Worm (Caenorhabditis elegans) whole organism, L4 larva: ENCODE data around the gene T28A8.5.

Experiments used
- F10B5.3 ChIP-seq: sonication (generic microtip); optimal IDR thresholded peaks from 2 replicates; lab custom pipeline; 2016; ENCODE audit warnings: mild to moderate bottlenecking, missing genetic modification characterization, missing compliant biosample characterization
- F26F4.8 ChIP-seq: fragments of 200-800 bp; sonication (Bioruptor generic); conservative IDR thresholded peaks from 2 replicates; pipeline ENCODE4 v1.3.6; 2022; ENCODE audit warnings: missing genetic modification characterization, missing compliant biosample characterization
- F44E2.7 ChIP-seq: fragments of 200-800 bp; sonication (Bioruptor generic); IDR thresholded peaks from 2 replicates; pipeline ENCODE4 v2.1.2; 2022; ENCODE audit warnings: missing genetic modification characterization, missing compliant biosample characterization
- T20F7.1 ChIP-seq: fragments of 200-800 bp; sonication (Bioruptor generic); optimal IDR thresholded peaks from 2 replicates; lab custom pipeline; 2018; ENCODE audit warnings: mild to moderate bottlenecking, missing genetic modification characterization, missing compliant biosample characterization
- Y48G9A.11 ChIP-seq: fragments of 200-800 bp; sonication (Bioruptor generic); IDR thresholded peaks from 2 replicates; pipeline ENCODE4 v1.3.6; 2022; ENCODE audit warnings: missing genetic modification reagents, missing genetic modification characterization, missing compliant biosample characterization
- Y5F2A.4 ChIP-seq: fragments of 200-800 bp; sonication (Bioruptor generic); optimal IDR thresholded peaks from 2 replicates; lab custom pipeline; 2018; ENCODE audit warnings: mild to moderate bottlenecking, missing genetic modification characterization, missing compliant biosample characterization
- aha-1 ChIP-seq: fragments of 150-350 bp; peaks from one replicate; lab custom pipeline; 2014; ENCODE audit warnings: missing biosample characterization, missing genetic modification characterization
- ceh-28 ChIP-seq: fragments of 150-350 bp; optimal IDR thresholded peaks from 2 replicates; lab custom pipeline; 2014; ENCODE audit warnings: missing biosample characterization, missing genetic modification reagents, missing genetic modification characterization
- ceh-44 ChIP-seq: fragments of 200-800 bp; sonication (Bioruptor generic); IDR thresholded peaks from 2 replicates; pipeline ENCODE4 v1.3.6; 2022; ENCODE audit warnings: missing genetic modification reagents, missing genetic modification characterization, missing compliant biosample characterization
- ceh-62 ChIP-seq: sonication (generic microtip); optimal IDR thresholded peaks from 2 replicates; lab custom pipeline; 2017; ENCODE audit warnings: missing biosample characterization, missing genetic modification characterization
- dmd-6 ChIP-seq: fragments of 200-800 bp; sonication (Bioruptor generic); IDR thresholded peaks from 2 replicates; pipeline ENCODE4 v1.3.6; 2022; ENCODE audit warnings: missing genetic modification reagents, missing genetic modification characterization, missing compliant biosample characterization
- egl-43 ChIP-seq: fragments of 200-800 bp; sonication (Bioruptor generic); IDR thresholded peaks from 2 replicates; pipeline ENCODE4 v1.3.6; 2022; ENCODE audit warnings: missing genetic modification reagents, missing genetic modification characterization, missing compliant biosample characterization
- fkh-10 ChIP-seq: fragments of 150-350 bp; optimal IDR thresholded peaks from 2 replicates; lab custom pipeline; 2014; ENCODE audit warnings: missing biosample characterization, missing genetic modification reagents, missing genetic modification characterization
- hif-1 ChIP-seq, 2 experiments: sonication (generic microtip); optimal IDR thresholded peaks; 2 replicates each; lab custom pipeline; 2016 to 2017; ENCODE audit warnings: missing compliant biosample characterization in 2 of 2, missing genetic modification characterization in 2 of 2, missing genetic modification reagents in 2 of 2, missing genotype in 2 of 2, mild to moderate bottlenecking in 1 of 2
- hmg-1.1 ChIP-seq: fragments of 200-800 bp; sonication (Bioruptor generic); IDR thresholded peaks from 2 replicates; pipeline ENCODE4 v1.3.6; 2022; ENCODE audit warnings: missing genetic modification reagents, missing genetic modification characterization, missing compliant biosample characterization
- lin-15B ChIP-seq: fragments of 150-350 bp; sonication (generic microtip); optimal IDR thresholded peaks from 3 replicates; lab custom pipeline; 2014; ENCODE audit warnings: missing biosample characterization, missing genetic modification characterization
- lin-38 ChIP-seq: fragments of 200-800 bp; sonication (Bioruptor generic); IDR thresholded peaks from 2 replicates; pipeline ENCODE4 v1.3.6; 2022; ENCODE audit warnings: missing genetic modification reagents, missing genetic modification characterization, missing compliant biosample characterization
- lin-39 ChIP-seq: fragments of 150-350 bp; optimal IDR thresholded peaks from 2 replicates; lab custom pipeline; 2014; ENCODE audit warnings: missing biosample characterization, missing genetic modification reagents, missing genetic modification characterization
- madf-5 ChIP-seq, 2 experiments: fragments of 200-800 bp; sonication (Bioruptor generic); IDR thresholded peaks; 2 replicates each; pipeline ENCODE4 v1.3.6; 2022; ENCODE audit warnings: missing compliant biosample characterization in 2 of 2, missing genetic modification characterization in 2 of 2
- mxl-2 ChIP-seq: fragments of 200-800 bp; sonication (Bioruptor generic); conservative IDR thresholded peaks from 2 replicates; pipeline ENCODE4 v1.3.6; 2022; ENCODE audit warnings: missing genetic modification reagents, missing genetic modification characterization, missing compliant biosample characterization
- mxl-3 ChIP-seq: fragments of 200-800 bp; sonication (Bioruptor generic); optimal IDR thresholded peaks from 2 replicates; lab custom pipeline; 2018; ENCODE audit warnings: mild to moderate bottlenecking, missing genetic modification characterization, missing compliant biosample characterization
- nhr-102 ChIP-seq: sonication (generic microtip); optimal IDR thresholded peaks from 2 replicates; lab custom pipeline; 2016; ENCODE audit warnings: mild to moderate bottlenecking, missing genetic modification characterization, moderate library complexity, missing compliant biosample characterization
- nhr-111 ChIP-seq: fragments of 200-800 bp; sonication (Bioruptor generic); optimal IDR thresholded peaks from 2 replicates; lab custom pipeline; 2018; ENCODE audit warnings: mild to moderate bottlenecking, missing genetic modification characterization, missing compliant biosample characterization
- rbr-2 ChIP-seq: sonication (generic microtip); optimal IDR thresholded peaks from 2 replicates; lab custom pipeline; 2016; ENCODE audit warnings: missing genotype, missing genetic modification characterization, missing compliant biosample characterization
- saeg-2 ChIP-seq: fragments of 200-800 bp; sonication (Bioruptor generic); IDR thresholded peaks from 2 replicates; pipeline ENCODE4 v1.3.6; 2022; ENCODE audit warnings: missing genetic modification reagents, missing genetic modification characterization, missing compliant biosample characterization
- set-16 ChIP-seq: fragments of 200-800 bp; sonication (Bioruptor generic); IDR thresholded peaks from 2 replicates; pipeline ENCODE4 v1.3.6; 2022; ENCODE audit warnings: missing genetic modification reagents, missing genetic modification characterization, missing compliant biosample characterization
- spr-1 ChIP-seq: sonication (generic microtip); optimal IDR thresholded peaks from 2 replicates; lab custom pipeline; 2016; ENCODE audit warnings: mild to moderate bottlenecking, missing genetic modification characterization, missing compliant biosample characterization
- spr-3 ChIP-seq: fragments of 200-800 bp; sonication (Bioruptor generic); optimal IDR thresholded peaks from 2 replicates; lab custom pipeline; 2018; ENCODE audit warnings: mild to moderate bottlenecking, missing genetic modification characterization, missing compliant biosample characterization
- unc-130 ChIP-seq: sonication (generic microtip); optimal IDR thresholded peaks from 2 replicates; lab custom pipeline; 2016; ENCODE audit warnings: missing genetic modification reagents, missing genetic modification characterization, missing compliant biosample characterization
- zfp-3 ChIP-seq: fragments of 200-800 bp; sonication (Bioruptor generic); conservative IDR thresholded peaks from 2 replicates; pipeline ENCODE4 v1.3.6; 2022; ENCODE audit warnings: missing genetic modification reagents, missing genetic modification characterization, missing compliant biosample characterization

T28A8.5 gene

ce11 chrIII:13505718-13506117 lies 4.3 kb downstream of the T28A8.5 start, which contains the start of gene T28A8.3:
TSS of gene T28A8.3 (plus strand) at chrIII:13506018.
- no peak for TF ChIP-seq lin-38 (GFP tag; lab: Robert Waterston, UW)
- TF ChIP-seq madf-5 (GFP tag; IDR thresholded peaks at IDR 0.05; lab: Robert Waterston, UW): no peak
- TF ChIP-seq Y5F2A.4 (GFP tag; lab: Kevin White, UChicago): no peak
- TF ChIP-seq T20F7.1 (GFP tag; lab: Kevin White, UChicago): no peak
- no peak for TF ChIP-seq spr-3 (GFP tag; lab: Kevin White, UChicago)
- TF ChIP-seq fkh-10 (GFP tag; lab: Kevin White, UChicago): no peak
- TF ChIP-seq, all 104 proteins: peak for 0

- no peak for TF ChIP-seq nhr-102 (tag; lab: Kevin White, UChicago)
- peak; percentile 94 for TF ChIP-seq aha-1 (tag; lab: Kevin White, UChicago)
Measured at ce11 chrIII:13510753-13511152, 9.3 kb downstream of the T28A8.5 start.

- no peak for TF ChIP-seq lin-39 (tag; lab: Kevin White, UChicago)
- no peak for TF ChIP-seq hmg-1.1
- TF ChIP-seq mxl-2 (GFP tag; lab: Robert Waterston, UW): no peak
- no peak for TF ChIP-seq spr-1
- no peak for TF ChIP-seq lin-15B
- no peak for TF ChIP-seq mxl-3 (GFP tag; lab: Kevin White, UChicago)
- TF ChIP-seq ceh-62 (tag; lab: Kevin White, UChicago): no peak
- no peak for TF ChIP-seq dmd-6 (GFP tag; lab: Robert Waterston, UW)
- no peak for TF ChIP-seq lin-38 (GFP tag; lab: Robert Waterston, UW)
- TF ChIP-seq F44E2.7 (GFP tag; lab: Robert Waterston, UW): no peak
- no peak for TF ChIP-seq madf-5 (GFP tag; IDR thresholded peaks at IDR 0.05; lab: Robert Waterston, UW)
- TF ChIP-seq nhr-111 (GFP tag; lab: Kevin White, UChicago): no peak
- 0 out of 2 replicates have a peak, but pooled peaks have one; percentile 45 for TF ChIP-seq Y48G9A.11 (GFP tag; lab: Robert Waterston, UW)
- 0 out of 2 replicates have a peak, but pooled peaks have one; percentile 34 for TF ChIP-seq zfp-3 (GFP tag; lab: Robert Waterston, UW)
Measured at ce11 chrIII:13514470-13514869, 13.0 kb downstream of the T28A8.5 start, which contains the start of gene mlh-1. TSS of gene mlh-1 (minus strand) at chrIII:13514570.

- no peak for TF ChIP-seq F10B5.3 (tag; lab: Kevin White, UChicago)
- peak; percentile 80 for TF ChIP-seq set-16 (GFP tag; lab: Robert Waterston, UW)
Measured at ce11 chrIII:13518437-13518836, 17.0 kb downstream of the T28A8.5 start.

ce11 chrIII:13524021-13524420 lies 22.6 kb downstream of the T28A8.5 start, which contains the start of gene pod-1:
TSS of gene pod-1 (minus strand) at chrIII:13524121.
- TF ChIP-seq spr-3 (GFP tag; lab: Kevin White, UChicago) (no peak), egl-43 (GFP tag; lab: Robert Waterston, UW) (no peak), unc-130 (GFP tag; lab: Kevin White, UChicago) (no peak), hmg-1.1 (no peak), ceh-28 (tag; lab: Kevin White, UChicago) (no peak), F26F4.8 (GFP tag; lab: Robert Waterston, UW) (no peak), rbr-2 (no peak), lin-15B (no peak), saeg-2 (GFP tag; lab: Robert Waterston, UW) (no peak), hif-1 (tag; optimal IDR thresholded peaks at IDR 0.05; lab: Kevin White, UChicago) (no peak), ceh-44 (GFP tag; lab: Robert Waterston, UW) (no peak)
